Worm (Caenorhabditis elegans) whole organism, midembryonic: ENCODE measurements around the gene C26B9.2.

ENCODE experiments used
- flt-1 ChIP-seq: fragments of 200-800 bp; sonication (Bioruptor generic); IDR thresholded peaks from 2 replicates; pipeline ENCODE4 v1.3.6; 2022; ENCODE audit warnings: missing genetic modification characterization, missing compliant biosample characterization
- ref-1 ChIP-seq: fragments of 200-800 bp; sonication (Bioruptor generic); conservative IDR thresholded peaks from 2 replicates; pipeline ENCODE4 v1.3.6; 2022; ENCODE audit warnings: missing genetic modification reagents, missing genetic modification characterization, missing compliant biosample characterization
- ztf-23 ChIP-seq: fragments of 200-800 bp; sonication (Bioruptor generic); IDR thresholded peaks from 2 replicates; pipeline ENCODE4 v1.3.6; 2022; ENCODE audit warnings: missing genetic modification reagents, missing genetic modification characterization, missing compliant biosample characterization
- ztf-29 ChIP-seq: fragments of 200-800 bp; sonication (Bioruptor generic); IDR thresholded peaks from 2 replicates; pipeline ENCODE4 v1.3.6; 2022; ENCODE audit warnings: missing genetic modification reagents, missing genetic modification characterization, missing compliant biosample characterization

ce11 chrX:5303500-5303899 is 36.5 kb upstream of the C26B9.2 start, which contains the start of gene ags-3:
- TF ChIP-seq flt-1 (GFP tag; lab: Robert Waterston, UW) = no peak
- TF ChIP-seq ztf-29 (GFP tag; lab: Robert Waterston, UW) = no peak
- TF ChIP-seq ztf-23 (GFP tag; lab: Robert Waterston, UW) = no peak
- TF ChIP-seq ref-1 (GFP tag; lab: Robert Waterston, UW) = no peak
